Worm (Caenorhabditis elegans) whole organism, L1 larva: ENCODE data around the gene F49E11.7.

Experiments used
- C04F5.9 ChIP-seq: sonication (generic microtip); optimal IDR thresholded peaks from 2 replicates; lab custom pipeline; 2016; ENCODE audit warnings: missing genetic modification characterization, missing compliant biosample characterization
- C16A3.4 ChIP-seq: fragments of 150-350 bp; optimal IDR thresholded peaks from 2 replicates; lab custom pipeline; 2014; ENCODE audit warnings: missing biosample characterization, missing genetic modification characterization
- F16B12.6 ChIP-seq: fragments of 150-350 bp; optimal IDR thresholded peaks from 2 replicates; lab custom pipeline; 2014; ENCODE audit warnings: missing biosample characterization, missing genetic modification characterization
- blmp-1 ChIP-seq: fragments of 150-350 bp; optimal IDR thresholded peaks from 2 replicates; lab custom pipeline; 2014; ENCODE audit warnings: missing biosample characterization, missing genetic modification characterization
- ces-1 ChIP-seq: fragments of 150-350 bp; optimal IDR thresholded peaks from 2 replicates; lab custom pipeline; 2014; ENCODE audit warnings: missing biosample characterization, missing genetic modification reagents, missing genetic modification characterization
- dsc-1 ChIP-seq: sonication (generic microtip); optimal IDR thresholded peaks from 2 replicates; lab custom pipeline; 2016; ENCODE audit warnings: mild to moderate bottlenecking, missing genetic modification characterization, missing compliant biosample characterization
- efl-1 ChIP-seq, 4 experiments: fragments of 150-350 bp; optimal IDR thresholded peaks in 3 of 4; peaks in 1 of 4; 1 replicate in 1 of 4; 2 replicates in 3 of 4; lab custom pipeline; 2014; ENCODE audit warnings: missing biosample characterization in 2 of 4, missing genetic modification characterization in 2 of 4, missing genetic modification reagents in 2 of 4
- egl-13 ChIP-seq: sonication (generic microtip); optimal IDR thresholded peaks from 2 replicates; lab custom pipeline; 2016; ENCODE audit warnings: missing genotype, missing genetic modification reagents, missing genetic modification characterization, missing compliant biosample characterization
- elt-2 ChIP-seq: sonication (generic microtip); optimal IDR thresholded peaks from 2 replicates; lab custom pipeline; 2016; ENCODE audit warnings: missing genetic modification characterization, mild to moderate bottlenecking, inconsistent platforms, missing compliant biosample characterization, missing genetic modification reagents
- elt-3 ChIP-seq, 6 experiments: fragments of 150-350 bp in 1 of 6; sonication (generic microtip); optimal IDR thresholded peaks; 2 replicates each; lab custom pipeline; 2017 to 2018; ENCODE audit warnings: missing biosample characterization in 6 of 6, missing genetic modification characterization in 6 of 6, inconsistent platforms in 1 of 6
- fkh-4 ChIP-seq: sonication (generic microtip); optimal IDR thresholded peaks from 2 replicates; lab custom pipeline; 2016; ENCODE audit warnings: missing compliant biosample characterization, missing genetic modification characterization, borderline replicate concordance
- fkh-8 ChIP-seq: sonication (generic microtip); optimal IDR thresholded peaks from 2 replicates; lab custom pipeline; 2016; ENCODE audit warnings: mild to moderate bottlenecking, missing genetic modification characterization, missing compliant biosample characterization
- fos-1 ChIP-seq: fragments of 150-350 bp; optimal IDR thresholded peaks from 2 replicates; lab custom pipeline; 2014; ENCODE audit warnings: missing biosample characterization, missing genetic modification characterization
- hpl-2 ChIP-seq: fragments of 150-350 bp; optimal IDR thresholded peaks from 2 replicates; lab custom pipeline; 2014; ENCODE audit warnings: missing biosample characterization, missing genetic modification reagents, missing genetic modification characterization
- isw-1 ChIP-seq: fragments of 200-800 bp; sonication (Bioruptor generic); IDR thresholded peaks from 2 replicates; pipeline ENCODE4 v1.3.6; 2022; ENCODE audit warnings: missing genetic modification characterization, missing compliant biosample characterization
- lin-13 ChIP-seq: fragments of 150-350 bp; optimal IDR thresholded peaks from 2 replicates; lab custom pipeline; 2014; ENCODE audit warnings: missing biosample characterization, missing genetic modification reagents, missing genetic modification characterization
- lin-14 ChIP-seq: fragments of 200-800 bp; sonication (Bioruptor generic); optimal IDR thresholded peaks from 2 replicates; lab custom pipeline; 2018; ENCODE audit warnings: mild to moderate bottlenecking, missing genetic modification characterization, moderate library complexity, missing compliant biosample characterization
- lin-35 ChIP-seq, 2 experiments: fragments of 150-350 bp; optimal IDR thresholded peaks; 2 replicates each; lab custom pipeline; 2014; ENCODE audit warnings: missing biosample characterization in 2 of 2, missing genetic modification characterization in 2 of 2, missing genetic modification reagents in 2 of 2
- lir-3 ChIP-seq: sonication (generic microtip); optimal IDR thresholded peaks from 2 replicates; lab custom pipeline; 2016; ENCODE audit warnings: mild to moderate bottlenecking, missing genetic modification characterization, moderate library complexity, missing compliant biosample characterization; ENCODE audit not compliant: poor library complexity
- nhr-12 ChIP-seq: sonication (generic microtip); optimal IDR thresholded peaks from 2 replicates; lab custom pipeline; 2017; ENCODE audit warnings: missing biosample characterization, missing genetic modification characterization
- nhr-28 ChIP-seq: fragments of 150-350 bp; optimal IDR thresholded peaks from 2 replicates; lab custom pipeline; 2014; ENCODE audit warnings: missing biosample characterization, missing genetic modification characterization
- nhr-47 ChIP-seq: sonication (generic microtip); optimal IDR thresholded peaks from 2 replicates; lab custom pipeline; 2016; ENCODE audit warnings: mild to moderate bottlenecking, missing genetic modification characterization, moderate library complexity, missing compliant biosample characterization
- nhr-77 ChIP-seq: fragments of 150-350 bp; optimal IDR thresholded peaks from 2 replicates; lab custom pipeline; 2014; ENCODE audit warnings: missing biosample characterization, missing genetic modification characterization
- nhr-85 ChIP-seq: sonication (generic microtip); peaks from one replicate; lab custom pipeline; 2016; ENCODE audit warnings: missing genetic modification characterization, inconsistent platforms, missing compliant biosample characterization
- skn-1 ChIP-seq: fragments of 150-350 bp; optimal IDR thresholded peaks from 2 replicates; lab custom pipeline; 2014; ENCODE audit warnings: missing biosample characterization, missing genetic modification characterization
- snu-23 ChIP-seq: sonication (generic microtip); optimal IDR thresholded peaks from 2 replicates; lab custom pipeline; 2016; ENCODE audit warnings: missing genetic modification characterization, missing compliant biosample characterization
- tbx-2 ChIP-seq: sonication (generic microtip); optimal IDR thresholded peaks from 2 replicates; lab custom pipeline; 2016; ENCODE audit warnings: missing genetic modification characterization, missing compliant biosample characterization
- unc-30 ChIP-seq: sonication (generic microtip); optimal IDR thresholded peaks from 2 replicates; lab custom pipeline; 2017; ENCODE audit warnings: missing biosample characterization, missing genetic modification characterization
- unc-86 ChIP-seq: sonication (generic microtip); optimal IDR thresholded peaks from 2 replicates; lab custom pipeline; 2016; ENCODE audit warnings: missing genetic modification characterization, missing compliant biosample characterization
- vab-15 ChIP-seq: sonication (generic microtip); optimal IDR thresholded peaks from 2 replicates; lab custom pipeline; 2017; ENCODE audit warnings: missing genotype, mild to moderate bottlenecking, missing genetic modification characterization, missing compliant biosample characterization
- zip-4 ChIP-seq: fragments of 200-800 bp; sonication (Bioruptor generic); optimal IDR thresholded peaks from 2 replicates; lab custom pipeline; 2018; ENCODE audit warnings: mild to moderate bottlenecking, missing genetic modification characterization, moderate library complexity, missing compliant biosample characterization
- ztf-11 ChIP-seq, 2 experiments: sonication (generic microtip); optimal IDR thresholded peaks; 2 replicates each; lab custom pipeline; 2016 to 2017; ENCODE audit warnings: missing genetic modification characterization in 2 of 2, missing biosample characterization in 1 of 2, missing compliant biosample characterization in 1 of 2

F49E11.7 gene

DNA sequence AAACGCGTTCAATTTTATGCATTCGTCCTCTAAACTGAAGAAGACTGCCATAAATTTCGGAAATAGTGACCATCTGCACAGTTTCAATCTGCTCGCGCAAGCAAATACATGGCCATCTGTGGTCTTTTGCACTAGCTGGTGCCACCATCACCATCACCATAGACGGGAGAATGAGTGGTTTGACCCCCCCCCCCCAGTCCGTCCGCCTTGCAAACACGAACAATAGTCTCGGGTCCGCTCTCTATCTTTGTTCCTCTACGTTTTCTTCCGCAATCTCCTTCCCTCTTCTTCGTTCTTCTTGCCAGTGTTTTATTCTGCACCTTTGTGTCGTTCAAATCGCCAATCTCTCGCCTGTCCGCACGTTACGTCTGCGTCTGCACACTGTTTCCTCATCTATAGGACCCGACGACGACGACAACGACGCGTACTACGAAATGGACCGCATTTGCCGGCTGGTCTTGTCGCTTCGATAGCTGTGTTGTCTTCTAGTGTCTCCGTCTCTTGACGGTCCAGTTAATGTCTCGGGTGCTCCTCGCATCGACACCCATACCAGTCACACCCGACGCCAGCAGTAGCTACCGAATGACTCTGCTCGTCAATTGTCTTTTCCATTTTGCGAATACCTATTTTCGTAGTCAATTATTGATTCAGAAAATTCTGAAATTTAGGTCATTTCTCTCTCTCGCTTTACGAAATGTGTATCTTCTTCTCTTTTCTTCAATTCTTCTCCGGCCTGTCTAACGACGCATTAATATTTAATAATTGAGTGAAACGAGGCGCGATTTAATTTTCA, 22.8 kb upstream of the F49E11.7 start (continued):
- TF ChIP-seq C04F5.9 (no peak), egl-13 (tag; lab: Kevin White, UChicago) (no peak), C16A3.4 (tag; lab: Kevin White, UChicago) (peak; percentile 3), fos-1 (tag; lab: Kevin White, UChicago) (no peak), nhr-85 (peak; percentile 74), blmp-1 (tag; lab: Kevin White, UChicago) (peak; percentile 32), nhr-28 (no peak), lin-14 (GFP tag; lab: Kevin White, UChicago) (peak; percentile 82)

ce11 chrIV:13030467-13031299, 22.0 kb upstream of the F49E11.7 start:
- TF ChIP-seq efl-1 (optimal IDR thresholded peaks at IDR 0.05; lab: Kevin White, UChicago) (no peak), efl-1 (GFP tag; optimal IDR thresholded peaks at IDR 0.05 in 1 of 2; lab: Kevin White, UChicago) (peak in 1 of 2 experiments; percentile 55), nhr-77 (tag; lab: Kevin White, UChicago) (no peak), hpl-2 (no peak), egl-13 (tag; lab: Kevin White, UChicago) (no peak)
- TF ChIP-seq, all 84 proteins: peak for 1

- TF ChIP-seq ztf-11 (tag; optimal IDR thresholded peaks at IDR 0.05; lab: Kevin White, UChicago) (no peak), lin-14 (GFP tag; lab: Kevin White, UChicago) (no peak), elt-2 (tag; lab: Kevin White, UChicago) (peak; percentile 8), efl-1 (optimal IDR thresholded peaks at IDR 0.05; lab: Kevin White, UChicago) (no peak), efl-1 (GFP tag; optimal IDR thresholded peaks at IDR 0.05 in 1 of 2; lab: Kevin White, UChicago) (peak in 1 of 2 experiments; percentile 77), lin-35 (GFP tag; optimal IDR thresholded peaks at IDR 0.05; lab: Kevin White, UChicago) (peak in 1 of 2 experiments; percentile 24), snu-23 (GFP tag; lab: Kevin White, UChicago) (no peak), ces-1 (GFP tag; lab: Kevin White, UChicago) (no peak), unc-30 (no peak)
- TF ChIP-seq, all 84 proteins: peak for 3
Measured at ce11 chrIV:13032153-13032552, 20.5 kb upstream of the F49E11.7 start.

ce11 chrIV:13033516-13033915, 19.2 kb upstream of the F49E11.7 start:
- TF ChIP-seq dsc-1 (tag; lab: Kevin White, UChicago) (peak; percentile 20), vab-15 (no peak), nhr-47 (peak; percentile 22)

- TF ChIP-seq nhr-77 (tag; lab: Kevin White, UChicago) (no peak), efl-1 (optimal IDR thresholded peaks at IDR 0.05; lab: Kevin White, UChicago) (no peak), efl-1 (GFP tag; optimal IDR thresholded peaks at IDR 0.05 in 1 of 2; lab: Kevin White, UChicago) (peak in 1 of 2 experiments; percentile 64), snu-23 (GFP tag; lab: Kevin White, UChicago) (no peak)
Measured at ce11 chrIV:13035302-13035701, 17.4 kb upstream of the F49E11.7 start.

ce11 chrIV:13036835-13037234, 15.8 kb upstream of the F49E11.7 start:
- TF ChIP-seq blmp-1 (tag; lab: Kevin White, UChicago) (peak; percentile 7), C16A3.4 (tag; lab: Kevin White, UChicago) (no peak)
- TF ChIP-seq, all 84 proteins: peak for 1

ce11 chrIV:13038888-13039287, 13.8 kb upstream of the F49E11.7 start, which contains the start of gene F49E11.2:
Gene F49E11.2, minus strand, starts transcription at chrIV:13038988.
- TF ChIP-seq zip-4 (GFP tag; lab: Kevin White, UChicago) = no peak
- no peak for TF ChIP-seq efl-1 (optimal IDR thresholded peaks at IDR 0.05; lab: Kevin White, UChicago)
- no peak for TF ChIP-seq efl-1 (GFP tag; optimal IDR thresholded peaks at IDR 0.05 in 1 of 2; lab: Kevin White, UChicago)
- TF ChIP-seq fkh-4 (tag; lab: Kevin White, UChicago) = no peak
- no peak for TF ChIP-seq elt-3 (tag; optimal IDR thresholded peaks at IDR 0.05; lab: Kevin White, UChicago)
- no peak for TF ChIP-seq nhr-12 (tag; lab: Kevin White, UChicago)
- no peak for TF ChIP-seq snu-23 (GFP tag; lab: Kevin White, UChicago)
- TF ChIP-seq C16A3.4 (tag; lab: Kevin White, UChicago) = no peak
- TF ChIP-seq lin-35 (GFP tag; optimal IDR thresholded peaks at IDR 0.05; lab: Kevin White, UChicago) = no peak
- no peak for TF ChIP-seq fkh-8 (tag; lab: Kevin White, UChicago)
- TF ChIP-seq lin-13 = no peak
- TF ChIP-seq vab-15 = no peak
- no peak for TF ChIP-seq F16B12.6 (tag; lab: Kevin White, UChicago)
- no peak for TF ChIP-seq unc-86 (tag; lab: Kevin White, UChicago)
- TF ChIP-seq skn-1 = no peak
- no peak for TF ChIP-seq isw-1
- TF ChIP-seq lir-3 (tag; lab: Kevin White, UChicago) = no peak
- no peak for TF ChIP-seq tbx-2 (tag; lab: Kevin White, UChicago)
